Fruit fly (Drosophila melanogaster): Measurements from ENCODE around the gene Lamtor4.
A peak's percentile ranks its signal among the peaks of the same experiment; 100 is the strongest.

Lamtor4 gene

dm6 chr3L:3933599-3933998, 36.9 kb downstream of the Lamtor4 start:
- TF ChIP-seq CG12768 (GFP tag; optimal IDR thresholded peaks at IDR 0.05) (no peak), CG14711 (tag; optimal IDR thresholded peaks at IDR 0.05) (no peak), pad (GFP tag; optimal IDR thresholded peaks at IDR 0.05) (no peak), tj (GFP tag; optimal IDR thresholded peaks at IDR 0.05) (no peak), kay (GFP tag; ENCODE audit: borderline replicate concordance) (peak; percentile 59)

- no peak for TF ChIP-seq CG7101 (tag; optimal IDR thresholded peaks at IDR 0.05)
- no peak for TF ChIP-seq CG5204 (GFP tag; optimal IDR thresholded peaks at IDR 0.05)
- no peak for TF ChIP-seq CG14711 (tag; optimal IDR thresholded peaks at IDR 0.05)
- no peak for TF ChIP-seq Clk (GFP tag; optimal IDR thresholded peaks at IDR 0.05)
- no peak for TF ChIP-seq kay (GFP tag; ENCODE audit: borderline replicate concordance)
- TF ChIP-seq Mnt (GFP tag; optimal IDR thresholded peaks at IDR 0.05): no peak
- TF ChIP-seq CG11617 (GFP tag; optimal IDR thresholded peaks at IDR 0.05): no peak
- no peak for TF ChIP-seq toe (GFP tag; optimal IDR thresholded peaks at IDR 0.05)
- TF ChIP-seq cic (GFP tag; optimal IDR thresholded peaks at IDR 0.05): no peak
- no peak for TF ChIP-seq cnc (optimal IDR thresholded peaks at IDR 0.05)
- TF ChIP-seq CG33017 (tag; optimal IDR thresholded peaks at IDR 0.05): no peak
These were observed 37.4 kb downstream of the Lamtor4 start for dm6 chr3L:3934110-3934509.

- TF ChIP-seq CG33017 (tag; optimal IDR thresholded peaks at IDR 0.05): no peak
- no peak for TF ChIP-seq CG7045 (GFP tag; optimal IDR thresholded peaks at IDR 0.05)
- TF ChIP-seq pad (GFP tag; optimal IDR thresholded peaks at IDR 0.05): no peak
- no peak for TF ChIP-seq ovo (GFP tag; optimal IDR thresholded peaks at IDR 0.05)
- no peak for TF ChIP-seq CG12768 (GFP tag; optimal IDR thresholded peaks at IDR 0.05)
- TF ChIP-seq bab1 (GFP tag; optimal IDR thresholded peaks at IDR 0.05): no peak
- TF ChIP-seq CG7101 (tag; optimal IDR thresholded peaks at IDR 0.05): no peak
- TF ChIP-seq tj (GFP tag; optimal IDR thresholded peaks at IDR 0.05): no peak
- no peak for TF ChIP-seq Mnt (GFP tag; optimal IDR thresholded peaks at IDR 0.05)
- no peak for TF ChIP-seq CG14711 (tag; optimal IDR thresholded peaks at IDR 0.05)
- TF ChIP-seq toe (GFP tag; optimal IDR thresholded peaks at IDR 0.05): no peak
- no peak for TF ChIP-seq CG5204 (GFP tag; optimal IDR thresholded peaks at IDR 0.05)
- TF ChIP-seq Clk (GFP tag; optimal IDR thresholded peaks at IDR 0.05): no peak
- TF ChIP-seq Crg-1 (GFP tag; optimal IDR thresholded peaks at IDR 0.05): no peak
- no peak for TF ChIP-seq Hr96 (GFP tag; optimal IDR thresholded peaks at IDR 0.05)
These were observed 39.0 kb downstream of the Lamtor4 start, which contains the start of gene Eip63F-1 for dm6 chr3L:3935567-3936207. Gene Eip63F-1, minus strand, starts transcription at chr3L:3935617.

dm6 chr3L:3937806-3938205, 41.1 kb downstream of the Lamtor4 start, which contains the start of gene CG10866:
Gene CG10866, minus strand, starts transcription at chr3L:3937992.
- TF ChIP-seq pad (GFP tag; optimal IDR thresholded peaks at IDR 0.05) (no peak), ovo (GFP tag; optimal IDR thresholded peaks at IDR 0.05) (no peak), toe (GFP tag; optimal IDR thresholded peaks at IDR 0.05) (no peak), CG5204 (GFP tag; optimal IDR thresholded peaks at IDR 0.05) (no peak), Clk (GFP tag; optimal IDR thresholded peaks at IDR 0.05) (no peak), cic (GFP tag; optimal IDR thresholded peaks at IDR 0.05) (no peak), tj (GFP tag; optimal IDR thresholded peaks at IDR 0.05) (no peak), CG7045 (GFP tag; optimal IDR thresholded peaks at IDR 0.05) (no peak), CG11617 (GFP tag; optimal IDR thresholded peaks at IDR 0.05) (no peak), CG1620 (GFP tag; optimal IDR thresholded peaks at IDR 0.05) (no peak), CG33017 (tag; optimal IDR thresholded peaks at IDR 0.05) (no peak), cnc (optimal IDR thresholded peaks at IDR 0.05) (no peak), Mnt (GFP tag; optimal IDR thresholded peaks at IDR 0.05) (no peak)

- TF ChIP-seq cic (GFP tag; optimal IDR thresholded peaks at IDR 0.05) (peak; percentile 86), toe (GFP tag; optimal IDR thresholded peaks at IDR 0.05) (no peak), CG11617 (GFP tag; optimal IDR thresholded peaks at IDR 0.05) (peak; percentile 70), CG7045 (GFP tag; optimal IDR thresholded peaks at IDR 0.05) (peak; percentile 53), pad (GFP tag; optimal IDR thresholded peaks at IDR 0.05) (peak; percentile 10), CG1620 (GFP tag; optimal IDR thresholded peaks at IDR 0.05) (no peak), CG5204 (GFP tag; optimal IDR thresholded peaks at IDR 0.05) (no peak), Hr96 (GFP tag; optimal IDR thresholded peaks at IDR 0.05) (no peak), kay (GFP tag; ENCODE audit: borderline replicate concordance) (peak; percentile 97), CG12768 (GFP tag; optimal IDR thresholded peaks at IDR 0.05) (peak; percentile 67), Mnt (GFP tag; optimal IDR thresholded peaks at IDR 0.05) (peak; percentile 56), CG7101 (tag; optimal IDR thresholded peaks at IDR 0.05) (peak; percentile 86), tj (GFP tag; optimal IDR thresholded peaks at IDR 0.05) (peak; percentile 7), bab1 (GFP tag; optimal IDR thresholded peaks at IDR 0.05) (peak; percentile 24), CG14711 (tag; optimal IDR thresholded peaks at IDR 0.05) (peak; percentile 77), Crg-1 (GFP tag; optimal IDR thresholded peaks at IDR 0.05) (no peak), cnc (optimal IDR thresholded peaks at IDR 0.05) (no peak), Clk (GFP tag; optimal IDR thresholded peaks at IDR 0.05) (no peak), CG33017 (tag; optimal IDR thresholded peaks at IDR 0.05) (peak; percentile 78), ovo (GFP tag; optimal IDR thresholded peaks at IDR 0.05) (no peak)
These were observed 43.5 kb downstream of the Lamtor4 start, which contains the start of gene CG12766 for dm6 chr3L:3940075-3940819. Gene CG12766, minus strand, starts transcription at chr3L:3940125.

All from whole organism, adult.